Worm (Caenorhabditis elegans) whole organism, L2 larva: ENCODE results near the gene aqp-3.

Source experiments
- C34F6.9 ChIP-seq: fragments of 150-350 bp; optimal IDR thresholded peaks from 2 replicates; lab custom pipeline; 2014; ENCODE audit warnings: missing biosample characterization, missing genetic modification characterization
- Y55F3AM.14 ChIP-seq: fragments of 200-800 bp; sonication (Bioruptor generic); optimal IDR thresholded peaks from 2 replicates; lab custom pipeline; 2018; ENCODE audit warnings: mild to moderate bottlenecking, missing genetic modification characterization, missing compliant biosample characterization
- ceh-16 ChIP-seq: fragments of 150-350 bp; optimal IDR thresholded peaks from 2 replicates; lab custom pipeline; 2014; ENCODE audit warnings: missing biosample characterization, missing genetic modification characterization
- ceh-82 ChIP-seq: fragments of 150-350 bp; optimal IDR thresholded peaks from 2 replicates; lab custom pipeline; 2014; ENCODE audit warnings: missing biosample characterization, missing genetic modification characterization
- crh-2 ChIP-seq: sonication (generic microtip); optimal IDR thresholded peaks from 2 replicates; lab custom pipeline; 2017; ENCODE audit warnings: missing biosample characterization, missing genetic modification characterization
- elt-1 ChIP-seq: fragments of 150-350 bp; optimal IDR thresholded peaks from 2 replicates; lab custom pipeline; 2014; ENCODE audit warnings: missing biosample characterization, missing genetic modification characterization
- lin-13 ChIP-seq: fragments of 150-350 bp; optimal IDR thresholded peaks from 2 replicates; lab custom pipeline; 2014; ENCODE audit warnings: missing biosample characterization, missing genetic modification reagents, missing genetic modification characterization
- nhr-25 ChIP-seq: fragments of 150-350 bp; sonication (generic microtip); optimal IDR thresholded peaks from 3 replicates; lab custom pipeline; 2014; ENCODE audit warnings: missing biosample characterization, missing genetic modification characterization
- nhr-6 ChIP-seq: fragments of 150-350 bp; optimal IDR thresholded peaks from 2 replicates; lab custom pipeline; 2014; ENCODE audit warnings: missing biosample characterization, missing genetic modification characterization
- sma-3 ChIP-seq: sonication (generic microtip); optimal IDR thresholded peaks from 2 replicates; lab custom pipeline; 2016; ENCODE audit warnings: missing genetic modification reagents, missing genetic modification characterization, missing compliant biosample characterization
- zag-1 ChIP-seq: fragments of 150-350 bp; optimal IDR thresholded peaks from 2 replicates; lab custom pipeline; 2014; ENCODE audit warnings: missing biosample characterization, missing genetic modification characterization

aqp-3 gene

ce11 chrIV:10916134-10916533 lies 50.1 kb downstream of the aqp-3 start:
- peak; percentile 69 for TF ChIP-seq ceh-16 (tag; lab: Kevin White, UChicago)
- TF ChIP-seq ceh-82 (tag; lab: Kevin White, UChicago), result no peak
- peak; percentile 49 for TF ChIP-seq elt-1
- no peak for TF ChIP-seq crh-2 (tag; lab: Kevin White, UChicago)
- no peak for TF ChIP-seq Y55F3AM.14

- TF ChIP-seq ceh-16 (tag; lab: Kevin White, UChicago) (no peak), C34F6.9 (tag; lab: Kevin White, UChicago) (no peak), nhr-6 (tag; lab: Kevin White, UChicago) (no peak), nhr-25 (tag; lab: Kevin White, UChicago) (no peak), zag-1 (tag; lab: Kevin White, UChicago) (no peak)
Measured at ce11 chrIV:10915388-10915787, 50.9 kb downstream of the aqp-3 start, which contains the start of gene ZK593.3. Gene ZK593.3, plus strand, starts transcription at chrIV:10915688.

- TF ChIP-seq sma-3, result no peak
- TF ChIP-seq C34F6.9 (tag; lab: Kevin White, UChicago), result no peak
- TF ChIP-seq lin-13 (GFP tag; lab: Kevin White, UChicago), result no peak
- no peak for TF ChIP-seq nhr-25 (tag; lab: Kevin White, UChicago)
Measured at ce11 chrIV:10913081-10913480, 53.2 kb downstream of the aqp-3 start, which contains the start of gene ZK593.2. Gene ZK593.2, plus strand, starts transcription at chrIV:10913381.
